Worm (Caenorhabditis elegans) whole organism, young adult: ENCODE measurements around the gene K10H10.7.

ENCODE experiments used
- ceh-100 ChIP-seq: fragments of 200-800 bp; sonication (Bioruptor generic); IDR thresholded peaks from 2 replicates; pipeline ENCODE4 v1.3.6; 2022; ENCODE audit warnings: missing genetic modification reagents, missing genetic modification characterization, missing compliant biosample characterization
- ets-4 ChIP-seq: fragments of 200-800 bp; sonication (Bioruptor generic); optimal IDR thresholded peaks from 2 replicates; lab custom pipeline; 2018; ENCODE audit warnings: mild to moderate bottlenecking, missing genetic modification characterization, missing compliant biosample characterization
- hlh-12 ChIP-seq: sonication (generic microtip); optimal IDR thresholded peaks from 2 replicates; lab custom pipeline; 2016; ENCODE audit warnings: missing genetic modification characterization, missing compliant biosample characterization
- let-526 ChIP-seq: fragments of 200-800 bp; sonication (Bioruptor generic); IDR thresholded peaks from 2 replicates; pipeline ENCODE4 v1.3.6; 2022; ENCODE audit warnings: missing genetic modification reagents, missing genetic modification characterization, missing compliant biosample characterization
- snpc-4 ChIP-seq, 5 experiments: fragments of 150-350 bp in 1 of 5; sonication (generic microtip) in 4 of 5; optimal IDR thresholded peaks; 2 replicates each; lab custom pipeline; 2014 to 2018; ENCODE audit warnings: missing genetic modification characterization in 5 of 5, missing biosample characterization in 3 of 5, antibody characterized with exemption in 2 of 5, mild to moderate bottlenecking in 2 of 5, missing compliant biosample characterization in 2 of 5, missing genotype in 2 of 5, moderate library complexity in 2 of 5, missing genetic modification reagents in 1 of 5

DNA sequence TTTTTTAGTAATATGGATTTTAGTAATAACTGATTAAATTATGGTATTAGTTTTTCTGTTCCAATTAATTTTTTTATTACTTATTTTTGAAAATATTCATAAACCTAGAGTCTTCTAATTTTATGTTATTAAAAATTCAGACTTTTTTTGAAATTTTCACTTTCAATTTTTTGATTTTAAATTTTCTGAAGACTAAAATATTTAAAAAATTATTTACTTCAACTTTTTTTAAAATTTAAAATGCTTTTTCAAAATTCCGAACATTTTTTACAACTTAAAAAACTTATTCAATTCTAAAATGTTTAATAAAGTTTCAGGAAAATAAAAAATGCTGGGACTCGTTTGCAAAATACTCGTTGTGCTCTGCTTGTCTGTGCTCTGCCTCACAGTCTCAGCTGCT, 43.1 kb upstream of the K10H10.7 start, which contains the start of gene nlp-41:
- TF ChIP-seq let-526 (GFP tag; lab: Robert Waterston, UW) (no peak), ceh-100 (GFP tag; lab: Robert Waterston, UW) (no peak), ets-4 (GFP tag; lab: Kevin White, UChicago) (no peak), hlh-12 (tag; lab: Kevin White, UChicago) (no peak), snpc-4 (GFP tag; optimal IDR thresholded peaks at IDR 0.05; lab: Kevin White, UChicago) (no peak), snpc-4 (tag; optimal IDR thresholded peaks at IDR 0.05; lab: Kevin White, UChicago) (no peak)
